Worm (Caenorhabditis elegans) whole organism, L1 larva: ENCODE data around the gene nhr-145.

Experiments
- C16A3.4 ChIP-seq: fragments of 150-350 bp; optimal IDR thresholded peaks from 2 replicates; lab custom pipeline; 2014; ENCODE audit warnings: missing biosample characterization, missing genetic modification characterization
- F16B12.6 ChIP-seq: fragments of 150-350 bp; optimal IDR thresholded peaks from 2 replicates; lab custom pipeline; 2014; ENCODE audit warnings: missing biosample characterization, missing genetic modification characterization
- alr-1 ChIP-seq: fragments of 200-800 bp; sonication (Bioruptor generic); optimal IDR thresholded peaks from 2 replicates; lab custom pipeline; 2018; ENCODE audit warnings: borderline replicate concordance, mild to moderate bottlenecking, missing genetic modification characterization, missing compliant biosample characterization
- aly-2 ChIP-seq: fragments of 150-350 bp; optimal IDR thresholded peaks from 2 replicates; lab custom pipeline; 2014; ENCODE audit warnings: missing biosample characterization, missing genetic modification characterization
- blmp-1 ChIP-seq: fragments of 150-350 bp; optimal IDR thresholded peaks from 2 replicates; lab custom pipeline; 2014; ENCODE audit warnings: missing biosample characterization, missing genetic modification characterization
- ceh-82 ChIP-seq, 3 experiments: fragments of 150-350 bp in 1 of 3; sonication (generic microtip) in 2 of 3; optimal IDR thresholded peaks; 2 replicates each; lab custom pipeline; 2014 to 2017; ENCODE audit warnings: missing biosample characterization in 3 of 3, missing genetic modification characterization in 3 of 3
- ceh-88 ChIP-seq: fragments of 200-800 bp; sonication (Bioruptor generic); IDR thresholded peaks from 2 replicates; pipeline ENCODE4 v1.3.6; 2022; ENCODE audit warnings: missing genetic modification characterization, missing compliant biosample characterization
- ceh-90 ChIP-seq: sonication (generic microtip); optimal IDR thresholded peaks from 2 replicates; lab custom pipeline; 2016; ENCODE audit warnings: missing genetic modification characterization, missing compliant biosample characterization
- efl-1 ChIP-seq, 4 experiments: fragments of 150-350 bp; optimal IDR thresholded peaks in 3 of 4; peaks in 1 of 4; 1 replicate in 1 of 4; 2 replicates in 3 of 4; lab custom pipeline; 2014; ENCODE audit warnings: missing biosample characterization in 2 of 4, missing genetic modification characterization in 2 of 4, missing genetic modification reagents in 2 of 4
- efl-3 ChIP-seq: fragments of 200-800 bp; sonication (Bioruptor generic); optimal IDR thresholded peaks from 2 replicates; lab custom pipeline; 2018; ENCODE audit warnings: mild to moderate bottlenecking, missing genetic modification characterization, missing compliant biosample characterization
- egl-27 ChIP-seq, 2 experiments: fragments of 150-350 bp in 1 of 2; sonication (generic microtip); optimal IDR thresholded peaks; 3 replicates each; lab custom pipeline; 2017 to 2018; ENCODE audit warnings: missing biosample characterization in 2 of 2, missing genetic modification characterization in 2 of 2, missing genetic modification reagents in 2 of 2
- elt-2 ChIP-seq: sonication (generic microtip); optimal IDR thresholded peaks from 2 replicates; lab custom pipeline; 2016; ENCODE audit warnings: missing genetic modification characterization, mild to moderate bottlenecking, inconsistent platforms, missing compliant biosample characterization, missing genetic modification reagents
- elt-3 ChIP-seq, 6 experiments: fragments of 150-350 bp in 1 of 6; sonication (generic microtip); optimal IDR thresholded peaks; 2 replicates each; lab custom pipeline; 2017 to 2018; ENCODE audit warnings: missing biosample characterization in 6 of 6, missing genetic modification characterization in 6 of 6, inconsistent platforms in 1 of 6
- fkh-4 ChIP-seq: sonication (generic microtip); optimal IDR thresholded peaks from 2 replicates; lab custom pipeline; 2016; ENCODE audit warnings: missing compliant biosample characterization, missing genetic modification characterization, borderline replicate concordance
- fkh-8 ChIP-seq: sonication (generic microtip); optimal IDR thresholded peaks from 2 replicates; lab custom pipeline; 2016; ENCODE audit warnings: mild to moderate bottlenecking, missing genetic modification characterization, missing compliant biosample characterization
- hlh-17 ChIP-seq: fragments of 200-800 bp; sonication (Bioruptor generic); optimal IDR thresholded peaks from 2 replicates; lab custom pipeline; 2018; ENCODE audit warnings: missing genetic modification characterization, mild to moderate bottlenecking, missing compliant biosample characterization, moderate library complexity, borderline replicate concordance
- jun-1 ChIP-seq: fragments of 150-350 bp; optimal IDR thresholded peaks from 2 replicates; lab custom pipeline; 2014; ENCODE audit warnings: missing biosample characterization, missing genetic modification reagents, missing genetic modification characterization
- lin-14 ChIP-seq: fragments of 200-800 bp; sonication (Bioruptor generic); optimal IDR thresholded peaks from 2 replicates; lab custom pipeline; 2018; ENCODE audit warnings: mild to moderate bottlenecking, missing genetic modification characterization, moderate library complexity, missing compliant biosample characterization
- lin-35 ChIP-seq, 2 experiments: fragments of 150-350 bp; optimal IDR thresholded peaks; 2 replicates each; lab custom pipeline; 2014; ENCODE audit warnings: missing biosample characterization in 2 of 2, missing genetic modification characterization in 2 of 2, missing genetic modification reagents in 2 of 2
- lir-3 ChIP-seq: sonication (generic microtip); optimal IDR thresholded peaks from 2 replicates; lab custom pipeline; 2016; ENCODE audit warnings: mild to moderate bottlenecking, missing genetic modification characterization, moderate library complexity, missing compliant biosample characterization; ENCODE audit not compliant: poor library complexity
- lsy-2 ChIP-seq, 2 experiments: fragments of 150-350 bp; optimal IDR thresholded peaks; 2 replicates each; lab custom pipeline; 2014; ENCODE audit warnings: missing biosample characterization in 2 of 2, missing genetic modification characterization in 2 of 2
- mdl-1 ChIP-seq, 2 experiments: fragments of 150-350 bp; optimal IDR thresholded peaks; 2 replicates each; lab custom pipeline; 2014 to 2017; ENCODE audit warnings: missing biosample characterization in 2 of 2, missing genetic modification characterization in 2 of 2, inconsistent platforms in 1 of 2
- nhr-11 ChIP-seq: fragments of 150-350 bp; optimal IDR thresholded peaks from 2 replicates; lab custom pipeline; 2014; ENCODE audit warnings: missing biosample characterization, missing genetic modification characterization
- nhr-20 ChIP-seq: sonication (generic microtip); optimal IDR thresholded peaks from 2 replicates; lab custom pipeline; 2016; ENCODE audit warnings: mild to moderate bottlenecking, missing genetic modification characterization, missing compliant biosample characterization
- nhr-28 ChIP-seq: fragments of 150-350 bp; optimal IDR thresholded peaks from 2 replicates; lab custom pipeline; 2014; ENCODE audit warnings: missing biosample characterization, missing genetic modification characterization
- nhr-47 ChIP-seq: sonication (generic microtip); optimal IDR thresholded peaks from 2 replicates; lab custom pipeline; 2016; ENCODE audit warnings: mild to moderate bottlenecking, missing genetic modification characterization, moderate library complexity, missing compliant biosample characterization
- nhr-71 ChIP-seq: sonication (generic microtip); optimal IDR thresholded peaks from 2 replicates; lab custom pipeline; 2016; ENCODE audit warnings: mild to moderate bottlenecking, missing genetic modification characterization, moderate library complexity, missing compliant biosample characterization
- nhr-76 ChIP-seq: sonication (generic microtip); optimal IDR thresholded peaks from 2 replicates; lab custom pipeline; 2017; ENCODE audit warnings: missing biosample characterization, missing genetic modification characterization
- pag-3 ChIP-seq: sonication (generic microtip); optimal IDR thresholded peaks from 2 replicates; lab custom pipeline; 2017; ENCODE audit warnings: missing genetic modification characterization, mild to moderate bottlenecking, missing compliant biosample characterization, antibody characterized with exemption, borderline replicate concordance; ENCODE audit not compliant: insufficient read depth
- pqm-1 ChIP-seq: sonication (generic microtip); optimal IDR thresholded peaks from 3 replicates; lab custom pipeline; 2017; ENCODE audit warnings: missing biosample characterization, missing genetic modification characterization
- rnt-1 ChIP-seq: sonication (generic microtip); optimal IDR thresholded peaks from 2 replicates; lab custom pipeline; 2016; ENCODE audit warnings: mild to moderate bottlenecking, missing genetic modification characterization, moderate library complexity, missing compliant biosample characterization
- snpc-4 ChIP-seq: fragments of 150-350 bp; optimal IDR thresholded peaks from 2 replicates; lab custom pipeline; 2014; ENCODE audit warnings: missing biosample characterization, missing genetic modification characterization
- snu-23 ChIP-seq: sonication (generic microtip); optimal IDR thresholded peaks from 2 replicates; lab custom pipeline; 2016; ENCODE audit warnings: missing genetic modification characterization, missing compliant biosample characterization
- sup-37 ChIP-seq: fragments of 200-800 bp; sonication (Bioruptor generic); optimal IDR thresholded peaks from 2 replicates; lab custom pipeline; 2018; ENCODE audit warnings: mild to moderate bottlenecking, missing genetic modification characterization, missing compliant biosample characterization
- unc-98 ChIP-seq: fragments of 200-800 bp; sonication (Bioruptor generic); IDR thresholded peaks from 2 replicates; pipeline ENCODE4 v1.3.6; 2022; ENCODE audit warnings: missing genetic modification characterization, missing compliant biosample characterization
- ztf-4 ChIP-seq: fragments of 150-350 bp; optimal IDR thresholded peaks from 2 replicates; lab custom pipeline; 2014; ENCODE audit warnings: missing biosample characterization, missing genetic modification characterization

Gene nhr-145

DNA sequence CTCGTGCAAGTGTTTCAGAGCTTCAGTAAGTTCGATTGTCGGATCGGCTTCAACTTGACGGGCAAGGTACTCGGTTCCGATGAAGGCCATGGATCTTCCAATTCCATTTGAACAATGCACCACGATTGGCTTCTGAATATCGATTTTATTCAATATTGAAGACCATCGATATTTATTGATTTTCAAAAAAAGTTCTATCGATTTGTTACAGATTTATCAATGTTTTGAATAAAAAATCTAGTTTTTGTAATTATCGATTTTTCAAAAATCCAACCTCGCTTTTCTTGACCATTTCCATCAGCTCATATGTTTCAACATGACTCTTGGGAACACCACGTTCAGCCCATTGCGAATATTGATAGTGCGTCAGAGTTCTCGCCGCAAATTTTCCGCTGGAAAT is 18.6 kb upstream of the nhr-145 start:
- TF ChIP-seq nhr-20 (tag; lab: Kevin White, UChicago) (no peak), nhr-47 (tag; lab: Kevin White, UChicago) (no peak), snu-23 (GFP tag; lab: Kevin White, UChicago) (no peak), fkh-4 (tag; lab: Kevin White, UChicago) (no peak), efl-3 (no peak), efl-1 (optimal IDR thresholded peaks at IDR 0.05; lab: Kevin White, UChicago) (no peak), efl-1 (GFP tag; optimal IDR thresholded peaks at IDR 0.05 in 1 of 2; lab: Kevin White, UChicago) (no peak), mdl-1 (tag; optimal IDR thresholded peaks at IDR 0.05; lab: Kevin White, UChicago) (no peak), lir-3 (no peak), unc-98 (GFP tag; lab: Robert Waterston, UW) (no peak), aly-2 (tag; lab: Kevin White, UChicago) (no peak), C16A3.4 (tag; lab: Kevin White, UChicago) (no peak), jun-1 (tag; lab: Kevin White, UChicago) (no peak), ceh-90 (tag; lab: Kevin White, UChicago) (no peak), sup-37 (GFP tag; lab: Kevin White, UChicago) (no peak)
- TF ChIP-seq, all 84 proteins: peak for 0

DNA sequence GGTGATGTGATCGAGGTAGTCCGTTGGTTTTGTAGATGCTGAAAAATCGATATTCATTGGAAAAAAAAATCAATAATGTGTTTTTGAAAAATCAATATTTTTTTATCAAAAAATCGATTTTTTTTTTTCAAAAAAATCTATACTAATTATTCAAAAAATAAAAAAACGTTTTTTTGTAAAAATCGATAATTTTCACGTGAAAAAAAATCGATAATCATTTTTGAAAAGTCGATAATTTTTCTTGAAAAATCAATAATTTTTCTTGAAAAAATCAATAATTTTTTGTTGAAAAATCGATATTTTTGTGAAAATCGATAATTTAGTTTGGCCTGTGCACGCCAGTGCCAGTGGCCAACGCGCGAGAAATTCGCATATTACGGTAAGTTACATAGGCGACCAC is 14.4 kb upstream of the nhr-145 start:
- TF ChIP-seq hlh-17 (GFP tag; lab: Kevin White, UChicago) = no peak
- no peak for TF ChIP-seq nhr-11 (tag; lab: Kevin White, UChicago)
- no peak for TF ChIP-seq fkh-8 (tag; lab: Kevin White, UChicago)
- TF ChIP-seq ztf-4 (tag; lab: Kevin White, UChicago) = no peak
- TF ChIP-seq rnt-1 (tag; lab: Kevin White, UChicago) = no peak
- no peak for TF ChIP-seq lsy-2 (tag; optimal IDR thresholded peaks at IDR 0.05; lab: Kevin White, UChicago)
- no peak for TF ChIP-seq pqm-1 (tag; lab: Kevin White, UChicago)
- TF ChIP-seq alr-1 (tag; lab: Kevin White, UChicago) = no peak
- TF ChIP-seq mdl-1 (tag; optimal IDR thresholded peaks at IDR 0.05; lab: Kevin White, UChicago) = no peak
- no peak for TF ChIP-seq nhr-20 (tag; lab: Kevin White, UChicago)
- TF ChIP-seq aly-2 (tag; lab: Kevin White, UChicago) = no peak
- no peak for TF ChIP-seq lin-14 (GFP tag; lab: Kevin White, UChicago)
- TF ChIP-seq nhr-76 (tag; lab: Kevin White, UChicago) = no peak

DNA sequence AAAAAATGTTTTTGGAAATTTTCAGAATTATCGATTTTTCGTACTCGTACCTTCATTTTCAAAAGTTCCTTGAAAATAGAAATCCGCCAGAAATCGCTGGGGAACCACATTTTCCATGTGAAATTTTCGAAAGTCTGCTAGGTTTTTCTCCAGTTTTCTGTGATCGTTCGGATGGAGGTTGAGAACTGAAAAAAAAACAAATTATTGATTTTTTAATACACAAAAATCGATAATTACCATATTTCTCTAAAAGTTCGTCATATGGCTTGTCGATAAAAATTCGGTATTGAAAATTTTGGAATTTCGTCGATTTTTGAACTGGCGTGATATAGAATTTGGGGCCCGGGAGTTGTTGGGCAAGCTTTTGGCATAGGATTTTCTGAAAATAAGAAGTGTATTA is 10.7 kb upstream of the nhr-145 start:
- no peak for TF ChIP-seq egl-27 (tag; optimal IDR thresholded peaks at IDR 0.05; lab: Kevin White, UChicago)

DNA sequence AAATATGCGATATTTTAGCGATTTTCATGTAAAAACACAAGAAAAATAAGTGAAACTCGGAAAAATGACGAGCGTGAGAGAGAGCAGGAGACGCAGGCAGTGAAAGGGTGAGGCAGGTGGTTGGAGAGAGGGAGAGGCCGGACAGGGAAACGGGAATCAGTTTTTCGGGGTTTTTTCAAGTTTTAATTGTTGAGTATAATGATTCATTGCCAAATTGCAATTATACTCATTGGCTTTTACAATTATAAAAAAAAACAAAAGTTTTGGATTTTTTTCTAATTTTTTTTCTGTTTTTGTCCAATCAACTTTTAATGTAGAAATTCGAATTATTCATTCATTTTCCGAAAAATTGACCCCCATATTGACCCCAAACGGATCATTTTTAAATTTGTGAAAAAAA is 5.0 kb upstream of the nhr-145 start, which contains the start of gene nhr-95:
TSS of gene nhr-95 (minus strand) at position 101 of the 400 bp plus-strand sequence.
- TF ChIP-seq nhr-71 (no peak), blmp-1 (tag; lab: Kevin White, UChicago) (peak; percentile 45)
- TF ChIP-seq, all 84 proteins: peak for 1

DNA sequence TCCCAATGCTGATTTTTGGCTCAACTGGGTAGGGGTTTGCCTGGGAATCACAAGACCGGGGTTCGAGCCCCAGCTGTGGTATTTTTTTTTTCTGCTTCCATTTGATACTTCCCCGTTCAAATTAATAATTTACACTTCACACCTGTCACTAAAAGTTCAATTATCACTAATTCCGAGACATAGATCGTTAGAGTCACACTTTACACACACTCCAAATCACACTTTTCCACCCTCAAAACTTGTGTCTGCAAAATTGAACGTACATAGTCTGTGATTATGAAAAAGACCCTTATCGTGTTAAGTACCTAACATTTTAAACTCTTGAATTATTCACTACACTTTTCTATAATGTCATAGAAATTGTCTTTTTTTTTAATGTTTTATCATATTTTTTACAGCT is 3.7 kb upstream of the nhr-145 start:
- TF ChIP-seq F16B12.6 (tag; lab: Kevin White, UChicago) (no peak), rnt-1 (tag; lab: Kevin White, UChicago) (no peak), ceh-88 (no peak), nhr-28 (tag; lab: Kevin White, UChicago) (no peak), lin-35 (GFP tag; optimal IDR thresholded peaks at IDR 0.05; lab: Kevin White, UChicago) (no peak), snpc-4 (tag; lab: Kevin White, UChicago) (no peak), ceh-82 (tag; optimal IDR thresholded peaks at IDR 0.05; lab: Kevin White, UChicago) (no peak), ceh-90 (tag; lab: Kevin White, UChicago) (no peak), mdl-1 (tag; optimal IDR thresholded peaks at IDR 0.05; lab: Kevin White, UChicago) (no peak), elt-2 (tag; lab: Kevin White, UChicago) (no peak), elt-3 (tag; optimal IDR thresholded peaks at IDR 0.05; lab: Kevin White, UChicago) (no peak), pag-3 (tag; lab: Kevin White, UChicago) (no peak)
- TF ChIP-seq, all 84 proteins: peak for 0
